Fruit fly (Drosophila melanogaster) whole organism, embryonic: ENCODE data around the gene CG1840.

ENCODE experiments used
- ATbp ChIP-seq: fragments of 200-800 bp; sonication (Bioruptor generic); optimal IDR thresholded peaks from 2 replicates; lab custom pipeline; 2017; ENCODE audit warnings: missing biosample characterization, mild to moderate bottlenecking, missing genetic modification characterization, missing genetic modification reagents
- Asciz ChIP-seq: fragments of 200-800 bp; sonication (Bioruptor generic); optimal IDR thresholded peaks from 2 replicates; lab custom pipeline; 2017; ENCODE audit warnings: missing biosample characterization, mild to moderate bottlenecking, missing genetic modification characterization, missing genetic modification reagents
- B-H2 ChIP-seq: fragments of 200-800 bp; sonication (Bioruptor generic); optimal IDR thresholded peaks from 2 replicates; lab custom pipeline; 2018; ENCODE audit warnings: missing biosample characterization, mild to moderate bottlenecking, missing genetic modification characterization
- BtbVII ChIP-seq: fragments of 200-800 bp; sonication (Bioruptor generic); optimal IDR thresholded peaks from 3 replicates; lab custom pipeline; 2017; ENCODE audit warnings: missing biosample characterization, mild to moderate bottlenecking, missing genetic modification characterization
- CG10147 ChIP-seq: fragments of 200-800 bp; sonication (Bioruptor generic); optimal IDR thresholded peaks from 2 replicates; lab custom pipeline; 2019; ENCODE audit warnings: missing biosample characterization, mild to moderate bottlenecking, missing genetic modification characterization, moderate library complexity
- CG10462 ChIP-seq: fragments of 200-800 bp; sonication (Bioruptor generic); optimal IDR thresholded peaks from 2 replicates; lab custom pipeline; 2016; ENCODE audit warnings: missing biosample characterization, missing genetic modification characterization
- CG12071 ChIP-seq: fragments of 200-800 bp; sonication (Bioruptor generic); optimal IDR thresholded peaks from 3 replicates; lab custom pipeline; 2018; ENCODE audit warnings: missing biosample characterization, mild to moderate bottlenecking, missing genetic modification characterization
- CG13296 ChIP-seq: fragments of 200-800 bp; sonication (Bioruptor generic); optimal IDR thresholded peaks from 3 replicates; lab custom pipeline; 2018; ENCODE audit warnings: missing biosample characterization, mild to moderate bottlenecking, missing genetic modification characterization
- CG1529 ChIP-seq: fragments of 200-800 bp; sonication (Bioruptor generic); optimal IDR thresholded peaks from 3 replicates; lab custom pipeline; 2018; ENCODE audit warnings: missing biosample characterization, missing genetic modification characterization
- CG17328 ChIP-seq: fragments of 200-800 bp; sonication (Bioruptor generic); IDR thresholded peaks from 2 replicates; pipeline ENCODE4 v1.3.6; 2022; ENCODE audit warnings: missing biosample characterization, missing genetic modification characterization
- CG1792 ChIP-seq: fragments of 200-800 bp; sonication (Bioruptor generic); optimal IDR thresholded peaks from 2 replicates; lab custom pipeline; 2016; ENCODE audit warnings: missing biosample characterization, missing genetic modification characterization
- CG1832 ChIP-seq: fragments of 200-800 bp; sonication (Bioruptor generic); optimal IDR thresholded peaks from 2 replicates; lab custom pipeline; 2017; ENCODE audit warnings: missing biosample characterization, mild to moderate bottlenecking, missing genetic modification characterization, inconsistent platforms
- CG30431 ChIP-seq: fragments of 200-800 bp; sonication (Bioruptor generic); optimal IDR thresholded peaks from 2 replicates; lab custom pipeline; 2017; ENCODE audit warnings: missing biosample characterization, missing genetic modification characterization
- CG31224 ChIP-seq: fragments of 200-800 bp; sonication (Bioruptor generic); IDR thresholded peaks from 2 replicates; pipeline ENCODE4 v1.3.6; 2022; ENCODE audit warnings: missing biosample characterization, missing genetic modification characterization
- CG3281 ChIP-seq: fragments of 200-800 bp; sonication (Bioruptor generic); optimal IDR thresholded peaks from 3 replicates; lab custom pipeline; 2017; ENCODE audit warnings: missing biosample characterization, mild to moderate bottlenecking, missing genetic modification characterization
- CG4424 ChIP-seq: fragments of 200-800 bp; sonication (Bioruptor generic); optimal IDR thresholded peaks from 3 replicates; lab custom pipeline; 2016; ENCODE audit warnings: missing biosample characterization, missing genetic modification characterization
- CG4854 ChIP-seq: fragments of 200-800 bp; sonication (Bioruptor generic); optimal IDR thresholded peaks from 2 replicates; lab custom pipeline; 2016; ENCODE audit warnings: missing biosample characterization, missing genetic modification characterization, inconsistent platforms
- CG7372 ChIP-seq: fragments of 200-800 bp; sonication (Bioruptor generic); IDR thresholded peaks from 2 replicates; pipeline ENCODE4 v1.3.6; 2022; ENCODE audit warnings: missing biosample characterization, missing genetic modification characterization
- CG7839 ChIP-seq: fragments of 200-800 bp; sonication (Bioruptor generic); optimal IDR thresholded peaks from 3 replicates; lab custom pipeline; 2018; ENCODE audit warnings: missing biosample characterization, mild to moderate bottlenecking, missing genetic modification characterization, moderate library complexity
- CG7928 ChIP-seq: fragments of 200-800 bp; sonication (Bioruptor generic); optimal IDR thresholded peaks from 2 replicates; lab custom pipeline; 2017; ENCODE audit warnings: missing biosample characterization, mild to moderate bottlenecking, missing genetic modification characterization
- CG8089 ChIP-seq: fragments of 200-800 bp; sonication (Bioruptor generic); optimal IDR thresholded peaks from 3 replicates; lab custom pipeline; 2016; ENCODE audit warnings: missing biosample characterization, missing genetic modification characterization
- CG8944 ChIP-seq: fragments of 200-800 bp; sonication (Bioruptor generic); optimal IDR thresholded peaks from 3 replicates; lab custom pipeline; 2016; ENCODE audit warnings: missing biosample characterization, missing genetic modification characterization
- CG9609 ChIP-seq: fragments of 200-800 bp; sonication (Bioruptor generic); optimal IDR thresholded peaks from 3 replicates; lab custom pipeline; 2016; ENCODE audit warnings: missing biosample characterization, missing genetic modification characterization
- Chrac-16 ChIP-seq: fragments of 200-800 bp; sonication (Bioruptor generic); optimal IDR thresholded peaks from 3 replicates; lab custom pipeline; 2016; ENCODE audit warnings: missing biosample characterization, missing genetic modification characterization
- CkIIα-i1 ChIP-seq: fragments of 200-800 bp; sonication (Bioruptor generic); IDR thresholded peaks from 2 replicates; pipeline ENCODE4 v1.3.6; 2022; ENCODE audit warnings: missing biosample characterization, missing genetic modification characterization
- D19B ChIP-seq: fragments of 200-800 bp; sonication (Bioruptor generic); optimal IDR thresholded peaks from 2 replicates; lab custom pipeline; 2017; ENCODE audit warnings: missing biosample characterization, mild to moderate bottlenecking, missing genetic modification characterization
- Drgx ChIP-seq: fragments of 200-800 bp; sonication (Bioruptor generic); IDR thresholded peaks from 2 replicates; pipeline ENCODE4 v1.3.6; 2022; ENCODE audit warnings: missing biosample characterization, missing genetic modification characterization
- E2f2 ChIP-seq: fragments of 200-800 bp; sonication (Bioruptor generic); IDR thresholded peaks from 2 replicates; pipeline ENCODE4 v1.3.6; 2022; ENCODE audit warnings: missing biosample characterization, missing genetic modification characterization
- ERR ChIP-seq: fragments of 200-800 bp; sonication (Bioruptor generic); optimal IDR thresholded peaks from 2 replicates; lab custom pipeline; 2016; ENCODE audit warnings: missing biosample characterization, missing genetic modification characterization
- Fer1 ChIP-seq: fragments of 200-800 bp; sonication (Bioruptor generic); optimal IDR thresholded peaks from 2 replicates; lab custom pipeline; 2017; ENCODE audit warnings: missing biosample characterization, mild to moderate bottlenecking, missing genetic modification characterization
- GATAe ChIP-seq: fragments of 200-800 bp; sonication (Bioruptor generic); conservative IDR thresholded peaks from 2 replicates; pipeline ENCODE4 v1.3.6; 2022; ENCODE audit warnings: missing biosample characterization, missing genetic modification characterization
- HHEX ChIP-seq: fragments of 200-800 bp; sonication (Bioruptor generic); optimal IDR thresholded peaks from 3 replicates; lab custom pipeline; 2017; ENCODE audit warnings: missing biosample characterization, mild to moderate bottlenecking, missing genetic modification characterization, missing genetic modification reagents
- HLH4C ChIP-seq: fragments of 200-800 bp; sonication (Bioruptor generic); IDR thresholded peaks from 3 replicates; pipeline ENCODE4 v1.3.6; 2022; ENCODE audit warnings: missing biosample characterization, missing genetic modification characterization; ENCODE audit not compliant: partially characterized antibody
- HmgZ ChIP-seq: fragments of 200-800 bp; sonication (Bioruptor generic); optimal IDR thresholded peaks from 2 replicates; lab custom pipeline; 2018; ENCODE audit warnings: missing biosample characterization, mild to moderate bottlenecking, missing genetic modification characterization
- Max ChIP-seq: fragments of 200-800 bp; sonication (Bioruptor generic); optimal IDR thresholded peaks from 2 replicates; lab custom pipeline; 2016; ENCODE audit warnings: missing biosample characterization, mild to moderate bottlenecking, missing genetic modification characterization
- bcd ChIP-seq: fragments of 200-800 bp; sonication (Bioruptor generic); optimal IDR thresholded peaks from 2 replicates; lab custom pipeline; 2017; ENCODE audit warnings: missing biosample characterization, mild to moderate bottlenecking, missing genetic modification characterization
- dmrt99B ChIP-seq: fragments of 200-800 bp; sonication (Bioruptor generic); optimal IDR thresholded peaks from 2 replicates; lab custom pipeline; 2018; ENCODE audit warnings: missing biosample characterization, mild to moderate bottlenecking, missing genetic modification characterization, moderate library complexity
- eve ChIP-seq, 2 experiments: fragments of >200 bp; optimal IDR thresholded peaks; 2 replicates each; lab custom pipeline; 2017; ENCODE audit warnings: missing biosample characterization in 2 of 2, missing genetic modification characterization in 2 of 2
- fd3F ChIP-seq: fragments of 200-800 bp; sonication (Bioruptor generic); optimal IDR thresholded peaks from 2 replicates; lab custom pipeline; 2018; ENCODE audit warnings: missing biosample characterization, mild to moderate bottlenecking, missing genetic modification characterization, moderate library complexity
- ftz-f1 ChIP-seq: fragments of 200-800 bp; sonication (Bioruptor generic); optimal IDR thresholded peaks from 2 replicates; lab custom pipeline; 2016; ENCODE audit warnings: missing biosample characterization, missing genetic modification characterization
- lola ChIP-seq, 3 experiments: fragments of >200 bp in 2 of 3; fragments of 200-800 bp in 1 of 3; sonication (Bioruptor generic) in 1 of 3; optimal IDR thresholded peaks; 2 replicates each; lab custom pipeline; 2017 to 2019; ENCODE audit warnings: missing biosample characterization in 3 of 3, missing genetic modification characterization in 3 of 3, mild to moderate bottlenecking in 1 of 3, moderate library complexity in 1 of 3
- mld ChIP-seq: fragments of 200-800 bp; sonication (Bioruptor generic); IDR thresholded peaks from 3 replicates; pipeline ENCODE4 v1.3.6; 2022; ENCODE audit warnings: missing biosample characterization, missing genetic modification characterization; ENCODE audit not compliant: partially characterized antibody
- nau ChIP-seq: fragments of 200-800 bp; sonication (Bioruptor generic); optimal IDR thresholded peaks from 3 replicates; lab custom pipeline; 2017; ENCODE audit warnings: missing biosample characterization, mild to moderate bottlenecking, missing genetic modification characterization, missing genetic modification reagents
- prd ChIP-seq, 3 experiments: fragments of >200 bp in 2 of 3; fragments of 200-800 bp in 1 of 3; sonication (Bioruptor generic) in 1 of 3; optimal IDR thresholded peaks in 2 of 3; IDR thresholded peaks in 1 of 3; 2 replicates in 2 of 3; 3 replicates in 1 of 3; pipeline versions ENCODE4 v1.3.6 to Lab custom; 2017 to 2022; ENCODE audit warnings: missing biosample characterization in 1 of 3, missing genetic modification characterization in 1 of 3
- sisA ChIP-seq: fragments of 200-800 bp; sonication (Bioruptor generic); IDR thresholded peaks from 2 replicates; pipeline ENCODE4 v1.3.6; 2022; ENCODE audit warnings: missing biosample characterization, missing genetic modification characterization
- stwl ChIP-seq: fragments of 200-800 bp; sonication (Bioruptor generic); optimal IDR thresholded peaks from 3 replicates; lab custom pipeline; 2018; ENCODE audit warnings: missing biosample characterization, mild to moderate bottlenecking, missing genetic modification characterization, moderate library complexity
- toy ChIP-seq: fragments of 200-800 bp; sonication (Bioruptor generic); IDR thresholded peaks from 2 replicates; pipeline ENCODE4 v1.3.6; 2022; ENCODE audit warnings: missing biosample characterization, missing genetic modification characterization
- vfl ChIP-seq: fragments of 200-800 bp; sonication (Bioruptor generic); optimal IDR thresholded peaks from 2 replicates; lab custom pipeline; 2016; ENCODE audit warnings: missing biosample characterization, missing genetic modification characterization
- yki ChIP-seq: fragments of >200 bp; optimal IDR thresholded peaks from 3 replicates; lab custom pipeline; 2018
- zfh1 ChIP-seq: fragments of 200-800 bp; sonication (Bioruptor generic); IDR thresholded peaks from 3 replicates; pipeline ENCODE4 v1.3.6; 2022; ENCODE audit warnings: missing biosample characterization, missing genetic modification characterization
- zfh2 ChIP-seq: fragments of 200-800 bp; sonication (Bioruptor generic); optimal IDR thresholded peaks from 2 replicates; lab custom pipeline; 2016; ENCODE audit warnings: missing biosample characterization, missing genetic modification characterization

CG1840 gene

DNA sequence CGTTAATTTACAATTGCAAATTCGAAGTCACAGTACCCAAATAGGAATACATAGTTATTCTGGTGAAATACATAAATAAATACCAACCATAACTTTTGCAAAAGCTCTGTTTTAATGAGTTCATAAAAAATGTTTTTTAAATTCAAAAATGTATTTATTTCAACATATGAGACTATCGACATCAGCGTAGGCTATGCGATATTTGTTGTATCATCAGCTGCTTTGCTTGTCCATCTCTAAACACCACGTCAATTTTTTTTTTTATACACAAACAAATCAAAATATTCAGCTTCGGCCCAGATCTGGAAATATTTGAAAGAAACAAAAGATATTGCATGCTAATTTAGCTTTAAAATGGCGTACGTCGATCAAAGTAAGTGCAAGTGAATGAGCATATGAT, at the start of gene CG1840 (continued):
- peak; percentile 51; the same call in 2 of the 3 replicates for TF ChIP-seq HLH4C (GFP tag; lab: Robert Waterston, UW)
- no peak for TF ChIP-seq CkIIα-i1 (GFP tag; lab: Robert Waterston, UW)
- TF ChIP-seq CG1529, result no peak
- TF ChIP-seq CG3281 (GFP tag; lab: Kevin White, UChicago), result no peak
- TF ChIP-seq CG31224 (GFP tag; lab: Robert Waterston, UW), result no peak
- TF ChIP-seq vfl (GFP tag; lab: Kevin White, UChicago), result no peak
- no peak for TF ChIP-seq ATbp
- TF ChIP-seq CG7928, result no peak
- TF ChIP-seq prd (optimal IDR thresholded peaks at IDR 0.05; lab: Kevin White, UChicago), result no peak
- no peak for TF ChIP-seq prd (GFP tag; IDR thresholded peaks at IDR 0.05; lab: Robert Waterston, UW)
- TF ChIP-seq CG8089 (GFP tag; lab: Kevin White, UChicago), result no peak
- no peak for TF ChIP-seq CG10147 (GFP tag; lab: Kevin White, UChicago)
- no peak for TF ChIP-seq toy (GFP tag; lab: Robert Waterston, UW)
- no peak for TF ChIP-seq ERR (GFP tag; lab: Kevin White, UChicago)
- no peak for TF ChIP-seq CG7839
- no peak for TF ChIP-seq Drgx (GFP tag; lab: Robert Waterston, UW)
- no peak for TF ChIP-seq HmgZ (tag; lab: Kevin White, UChicago)
- no peak for TF ChIP-seq dmrt99B (tag; lab: Kevin White, UChicago)
- no peak for TF ChIP-seq nau
- no peak for TF ChIP-seq CG4854 (GFP tag; lab: Kevin White, UChicago)
- no peak for TF ChIP-seq yki
- no peak for TF ChIP-seq lola (GFP tag; optimal IDR thresholded peaks at IDR 0.05; lab: Kevin White, UChicago)
- no peak for TF ChIP-seq CG7372 (GFP tag; lab: Robert Waterston, UW)
- TF ChIP-seq ftz-f1 (GFP tag; lab: Kevin White, UChicago), result no peak
- no peak for TF ChIP-seq HHEX (GFP tag; lab: Kevin White, UChicago)
- TF ChIP-seq GATAe (GFP tag; lab: Robert Waterston, UW), result no peak
- TF ChIP-seq eve (GFP tag; optimal IDR thresholded peaks at IDR 0.05; lab: Kevin White, UChicago), result no peak
- no peak for TF ChIP-seq CG1832 (GFP tag; lab: Kevin White, UChicago)
- TF ChIP-seq zfh2 (GFP tag; lab: Kevin White, UChicago), result peak; percentile 1
- 0 out of 2 replicates have a peak, but pooled peaks have one; percentile 20 for TF ChIP-seq E2f2 (GFP tag; lab: Robert Waterston, UW)
- no peak for TF ChIP-seq fd3F (GFP tag; lab: Kevin White, UChicago)
- no peak for TF ChIP-seq B-H2 (GFP tag; lab: Kevin White, UChicago)
- no peak for TF ChIP-seq CG13296
- no peak for TF ChIP-seq CG10462 (GFP tag; lab: Kevin White, UChicago)
- TF ChIP-seq mld (GFP tag; lab: Robert Waterston, UW), result 0 out of 3 replicates have a peak, but pooled peaks have one; percentile 55
- TF ChIP-seq bcd (GFP tag; lab: Kevin White, UChicago), result no peak
- no peak for TF ChIP-seq CG8944 (GFP tag; lab: Kevin White, UChicago)
- no peak for TF ChIP-seq Chrac-16 (GFP tag; lab: Kevin White, UChicago)
- no peak for TF ChIP-seq CG1792 (GFP tag; lab: Kevin White, UChicago)
- TF ChIP-seq zfh1, result no peak
- TF ChIP-seq Fer1 (GFP tag; lab: Kevin White, UChicago), result no peak
- TF ChIP-seq sisA (GFP tag; lab: Robert Waterston, UW), result no peak
- TF ChIP-seq CG30431 (GFP tag; lab: Kevin White, UChicago), result no peak
- peak; percentile 59 for TF ChIP-seq stwl (tag; lab: Kevin White, UChicago)
- TF ChIP-seq CG12071 (GFP tag; lab: Kevin White, UChicago), result no peak
- no peak for TF ChIP-seq CG9609 (GFP tag; lab: Kevin White, UChicago)
- TF ChIP-seq D19B, result no peak
- no peak for TF ChIP-seq Max (GFP tag; lab: Kevin White, UChicago)
- no peak for TF ChIP-seq CG17328 (GFP tag; lab: Robert Waterston, UW)
- TF ChIP-seq BtbVII (GFP tag; lab: Kevin White, UChicago), result no peak
- no peak for TF ChIP-seq CG4424
- no peak for TF ChIP-seq Asciz
